Fruit fly (Drosophila melanogaster): Measurements from ENCODE around the gene S6KL.

DNA sequence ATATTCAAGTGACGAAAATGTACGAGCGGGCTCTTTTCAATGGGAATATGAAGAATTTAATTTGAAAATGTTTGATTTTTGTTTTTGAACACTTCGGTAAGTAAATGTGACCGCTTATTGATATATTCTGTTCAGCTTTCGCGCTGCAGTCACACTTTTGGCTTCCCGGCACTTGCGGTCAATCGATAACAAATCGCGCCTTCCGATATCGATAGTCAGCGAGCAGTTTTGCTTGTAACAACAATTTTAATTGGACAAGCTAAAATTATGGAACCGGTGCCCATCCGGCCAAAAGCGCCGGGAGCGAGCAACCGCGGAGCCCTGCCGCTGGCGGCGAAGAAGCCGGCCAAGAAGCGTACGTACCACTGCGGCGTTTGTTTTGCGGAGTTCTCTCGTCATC is 42.1 kb downstream of the S6KL start, which contains the start of gene CG7101:
- TF ChIP-seq EcR (GFP tag; optimal IDR thresholded peaks at IDR 0.05) (no peak), CG13204 (GFP tag; optimal IDR thresholded peaks at IDR 0.05) (no peak), fd96Ca (GFP tag; IDR thresholded peaks at IDR 0.05) (no peak), gl (tag; optimal IDR thresholded peaks at IDR 0.05) (no peak), CG15710 (tag; optimal IDR thresholded peaks at IDR 0.05) (no peak), CG9948 (tag; optimal IDR thresholded peaks at IDR 0.05) (no peak), Ets98B (GFP tag; IDR thresholded peaks at IDR 0.05) (no peak), CG10348 (GFP tag; IDR thresholded peaks at IDR 0.05) (no peak), CG34367 (tag; optimal IDR thresholded peaks at IDR 0.05) (no peak), CG4496 (GFP tag; IDR thresholded peaks at IDR 0.05) (no peak), Pif1A (GFP tag; optimal IDR thresholded peaks at IDR 0.05) (no peak)
